Fruit fly (Drosophila melanogaster) whole organism, prepupa: ENCODE results near the gene CG9777.
A peak's percentile ranks its signal among the peaks of the same experiment; 100 is the strongest.

Source experiments
- Blimp-1 ChIP-seq: fragments of 200-800 bp; sonication (Bioruptor generic); optimal IDR thresholded peaks from 3 replicates; lab custom pipeline; 2017; ENCODE audit warnings: missing biosample characterization, missing genetic modification characterization, mild to moderate bottlenecking, moderate library complexity, missing genetic modification reagents
- CG11294 ChIP-seq: fragments of 200-800 bp; sonication (Bioruptor generic); IDR thresholded peaks from 2 replicates; pipeline ENCODE4 v1.3.6; 2022; ENCODE audit warnings: missing biosample characterization, missing genetic modification characterization
- CG11902 ChIP-seq: fragments of 200-800 bp; sonication (Bioruptor generic); optimal IDR thresholded peaks from 3 replicates; lab custom pipeline; 2016; ENCODE audit warnings: missing biosample characterization, missing genetic modification characterization
- CG1621 ChIP-seq: fragments of 200-800 bp; sonication (Bioruptor generic); optimal IDR thresholded peaks from 3 replicates; lab custom pipeline; 2018; ENCODE audit warnings: missing biosample characterization, mild to moderate bottlenecking, missing genetic modification characterization
- CG16779 ChIP-seq: fragments of 200-800 bp; sonication (Bioruptor generic); optimal IDR thresholded peaks from 3 replicates; lab custom pipeline; 2017; ENCODE audit warnings: missing biosample characterization, mild to moderate bottlenecking, missing genetic modification characterization
- CG31627 ChIP-seq: fragments of 200-800 bp; sonication (Bioruptor generic); optimal IDR thresholded peaks from 3 replicates; lab custom pipeline; 2016; ENCODE audit warnings: missing biosample characterization, missing genetic modification characterization
- CG32006 ChIP-seq: fragments of 200-800 bp; sonication (Bioruptor generic); optimal IDR thresholded peaks from 3 replicates; lab custom pipeline; 2017; ENCODE audit warnings: missing biosample characterization, mild to moderate bottlenecking, missing genetic modification characterization
- CG34406 ChIP-seq: fragments of 200-800 bp; sonication (Bioruptor generic); optimal IDR thresholded peaks from 3 replicates; lab custom pipeline; 2016; ENCODE audit warnings: missing biosample characterization, missing genetic modification characterization
- CG3919 ChIP-seq: fragments of 200-800 bp; sonication (Bioruptor generic); optimal IDR thresholded peaks from 3 replicates; lab custom pipeline; 2016; ENCODE audit warnings: missing biosample characterization, missing genetic modification characterization
- CG4318 ChIP-seq: fragments of 200-800 bp; sonication (Bioruptor generic); optimal IDR thresholded peaks from 3 replicates; lab custom pipeline; 2017; ENCODE audit warnings: missing biosample characterization, mild to moderate bottlenecking, missing genetic modification characterization
- CG6276 ChIP-seq: fragments of 200-800 bp; sonication (Bioruptor generic); optimal IDR thresholded peaks from 2 replicates; lab custom pipeline; 2017; ENCODE audit warnings: missing biosample characterization, mild to moderate bottlenecking, missing genetic modification characterization
- CG6792 ChIP-seq: fragments of 200-800 bp; sonication (Bioruptor generic); optimal IDR thresholded peaks from 3 replicates; lab custom pipeline; 2016; ENCODE audit warnings: missing biosample characterization, missing genetic modification characterization
- CG6808 ChIP-seq: fragments of 200-800 bp; sonication (Bioruptor generic); optimal IDR thresholded peaks from 3 replicates; lab custom pipeline; 2017; ENCODE audit warnings: missing biosample characterization, missing genetic modification characterization, mild to moderate bottlenecking, moderate library complexity, missing genetic modification reagents
- CG6854 ChIP-seq: fragments of 200-800 bp; sonication (Bioruptor generic); optimal IDR thresholded peaks from 2 replicates; lab custom pipeline; 2017; ENCODE audit warnings: missing biosample characterization, mild to moderate bottlenecking, missing genetic modification characterization
- CG7368 ChIP-seq: fragments of 200-800 bp; sonication (Bioruptor generic); optimal IDR thresholded peaks from 3 replicates; lab custom pipeline; 2016; ENCODE audit warnings: missing biosample characterization, missing genetic modification characterization
- CG8119 ChIP-seq: fragments of 200-800 bp; sonication (Bioruptor generic); IDR thresholded peaks from 3 replicates; pipeline ENCODE4 v1.3.6; 2022; ENCODE audit warnings: missing biosample characterization, missing genetic modification characterization
- CG8632 ChIP-seq: fragments of 200-800 bp; sonication (Bioruptor generic); optimal IDR thresholded peaks from 3 replicates; lab custom pipeline; 2016; ENCODE audit warnings: missing biosample characterization, missing genetic modification characterization
- Eip78C ChIP-seq: fragments of 200-800 bp; sonication (Bioruptor generic); peaks from one replicate; lab custom pipeline; 2016; ENCODE audit warnings: missing biosample characterization, missing genetic modification characterization
- Eip93F ChIP-seq: fragments of 200-800 bp; sonication (Bioruptor generic); optimal IDR thresholded peaks from 2 replicates; lab custom pipeline; 2016; ENCODE audit warnings: missing biosample characterization, mild to moderate bottlenecking, missing genetic modification characterization
- Ets21C ChIP-seq: fragments of 200-800 bp; sonication (Bioruptor generic); optimal IDR thresholded peaks from 3 replicates; lab custom pipeline; 2016; ENCODE audit warnings: missing biosample characterization, missing genetic modification characterization
- Hr38 ChIP-seq: sonication (Bioruptor generic); optimal IDR thresholded peaks from 2 replicates; lab custom pipeline; 2016; ENCODE audit warnings: missing biosample characterization, missing genetic modification characterization
- Hr39 ChIP-seq: fragments of 200-800 bp; sonication (Bioruptor generic); optimal IDR thresholded peaks from 2 replicates; lab custom pipeline; 2016; ENCODE audit warnings: missing biosample characterization, missing genetic modification characterization
- Hr4 ChIP-seq: fragments of 200-800 bp; sonication (Bioruptor generic); optimal IDR thresholded peaks from 3 replicates; lab custom pipeline; 2016; ENCODE audit warnings: missing biosample characterization, missing genetic modification characterization
- OdsH ChIP-seq: fragments of 200-800 bp; sonication (Bioruptor generic); optimal IDR thresholded peaks from 3 replicates; lab custom pipeline; 2016; ENCODE audit warnings: missing biosample characterization, missing genetic modification characterization
- Smox ChIP-seq: fragments of 200-800 bp; sonication (Bioruptor generic); optimal IDR thresholded peaks from 3 replicates; lab custom pipeline; 2016; ENCODE audit warnings: missing biosample characterization, missing genetic modification characterization
- Sox14 ChIP-seq: fragments of 200-800 bp; sonication (Bioruptor generic); optimal IDR thresholded peaks from 3 replicates; lab custom pipeline; 2016; ENCODE audit warnings: missing biosample characterization, missing genetic modification characterization
- Sox15 ChIP-seq: fragments of 200-800 bp; sonication (Bioruptor generic); optimal IDR thresholded peaks from 3 replicates; lab custom pipeline; 2016; ENCODE audit warnings: missing biosample characterization, missing genetic modification characterization
- cyc ChIP-seq: fragments of 200-800 bp; sonication (Bioruptor generic); optimal IDR thresholded peaks from 3 replicates; lab custom pipeline; 2016; ENCODE audit warnings: missing biosample characterization, missing genetic modification characterization
- dsx ChIP-seq: fragments of 200-800 bp; optimal IDR thresholded peaks from 3 replicates; lab custom pipeline; 2019; ENCODE audit warnings: missing biosample characterization, mild to moderate bottlenecking, missing genetic modification characterization, moderate library complexity; ENCODE audit not compliant: poor library complexity, severe bottlenecking
- eg ChIP-seq: fragments of 200-800 bp; sonication (Bioruptor generic); IDR thresholded peaks from 3 replicates; pipeline ENCODE4 v1.3.6; 2022; ENCODE audit warnings: missing biosample characterization, missing genetic modification characterization
- esn ChIP-seq: fragments of 200-800 bp; sonication (Bioruptor generic); optimal IDR thresholded peaks from 2 replicates; lab custom pipeline; 2016; ENCODE audit warnings: missing biosample characterization, mild to moderate bottlenecking, missing genetic modification characterization, moderate library complexity
- fkh ChIP-seq: fragments of 200-800 bp; sonication (Bioruptor generic); optimal IDR thresholded peaks from 3 replicates; lab custom pipeline; 2017; ENCODE audit warnings: missing biosample characterization, mild to moderate bottlenecking, missing genetic modification characterization, moderate library complexity
- pdm3 ChIP-seq: fragments of 200-800 bp; sonication (Bioruptor generic); optimal IDR thresholded peaks from 3 replicates; lab custom pipeline; 2016; ENCODE audit warnings: missing biosample characterization, missing genetic modification characterization
- spab ChIP-seq: fragments of 200-800 bp; sonication (Bioruptor generic); optimal IDR thresholded peaks from 2 replicates; lab custom pipeline; 2017; ENCODE audit warnings: missing biosample characterization, mild to moderate bottlenecking, missing genetic modification characterization, missing genetic modification reagents
- svp ChIP-seq: fragments of 200-800 bp; sonication (Bioruptor generic); peaks from one replicate; lab custom pipeline; 2016; ENCODE audit warnings: missing biosample characterization, missing genetic modification characterization
- topi ChIP-seq: fragments of 200-800 bp; sonication (Bioruptor generic); optimal IDR thresholded peaks from 3 replicates; lab custom pipeline; 2016; ENCODE audit warnings: missing biosample characterization, missing genetic modification characterization
- vri ChIP-seq: fragments of 200-800 bp; sonication (Bioruptor generic); optimal IDR thresholded peaks from 3 replicates; lab custom pipeline; 2016; ENCODE audit warnings: missing biosample characterization, mild to moderate bottlenecking, missing genetic modification characterization

Gene CG9777

DNA sequence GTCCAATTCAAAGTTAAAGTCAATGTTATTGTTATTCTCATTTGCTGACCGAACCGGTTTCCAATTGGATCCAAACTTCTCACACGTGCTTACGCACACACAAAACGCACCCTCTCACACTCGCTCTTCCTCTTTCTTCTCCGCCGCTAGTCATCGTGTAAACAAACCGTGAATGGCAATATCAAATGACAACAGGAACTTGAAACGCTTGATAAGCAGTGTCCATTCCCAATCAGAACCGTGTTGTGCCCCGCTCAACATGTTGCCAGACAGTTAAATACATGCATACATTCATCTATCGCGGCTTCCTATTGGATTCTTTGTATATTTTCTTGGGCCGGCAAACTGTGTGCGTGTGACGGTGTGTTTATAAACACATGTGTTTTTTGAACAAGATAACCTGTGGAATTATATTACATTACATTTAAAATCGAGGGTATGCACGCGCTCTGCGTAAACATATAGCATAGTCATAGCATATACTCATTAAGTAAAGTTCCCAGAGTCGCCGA, 23.7 kb upstream of the CG9777 start (continued):
- TF ChIP-seq esn (no peak), dsx (GFP tag; lab: Kevin White, UChicago) (peak; percentile 20), CG11294 (GFP tag; lab: Robert Waterston, UW) (no peak), CG6808 (GFP tag; lab: Kevin White, UChicago) (no peak), CG31627 (no peak), Eip93F (GFP tag; lab: Kevin White, UChicago) (no peak), eg (GFP tag; lab: Robert Waterston, UW) (no peak), CG16779 (tag; lab: Kevin White, UChicago) (peak; percentile 47), Blimp-1 (GFP tag; lab: Kevin White, UChicago) (no peak), CG1621 (tag; lab: Kevin White, UChicago) (no peak), CG34406 (GFP tag; lab: Kevin White, UChicago) (no peak), Hr39 (no peak), CG32006 (GFP tag; lab: Kevin White, UChicago) (no peak), Hr4 (GFP tag; lab: Kevin White, UChicago) (no peak), CG11902 (GFP tag; lab: Kevin White, UChicago) (no peak), Hr38 (GFP tag; lab: Kevin White, UChicago) (no peak), Smox (no peak), topi (GFP tag; lab: Kevin White, UChicago) (no peak), CG8632 (GFP tag; lab: Kevin White, UChicago) (no peak), vri (GFP tag; lab: Kevin White, UChicago) (no peak), CG4318 (no peak)
- TF ChIP-seq, all 60 proteins: peak for 7

DNA sequence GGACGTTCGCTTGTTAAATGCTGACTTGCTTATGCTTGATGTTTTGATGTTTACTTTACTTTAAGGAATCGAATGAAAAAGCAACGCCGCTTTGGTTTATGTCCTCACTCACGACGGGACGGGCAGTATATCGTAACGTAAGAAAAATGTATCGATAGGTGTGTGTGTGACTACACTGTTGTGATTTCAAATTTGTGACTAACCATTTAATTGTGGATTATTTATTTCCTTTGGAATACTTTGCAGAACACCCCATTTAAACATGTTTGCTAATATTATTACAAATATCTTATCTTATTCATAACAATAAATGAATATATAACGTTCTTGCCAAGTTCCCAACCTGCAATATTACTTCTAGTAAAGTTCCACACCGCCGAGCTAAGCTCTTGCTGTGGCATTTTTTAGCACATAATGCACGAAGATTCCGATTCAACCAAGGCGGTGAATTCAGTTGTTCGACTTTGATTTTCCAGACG, 22.9 kb upstream of the CG9777 start, which contains the start of the genes Nemp and r:
TSS of gene Nemp (minus strand) at position 85 of the 479 bp plus-strand sequence.
TSS of gene r (plus strand) at position 429 of the 479 bp plus-strand sequence.
- peak; percentile 7 for TF ChIP-seq Sox14 (GFP tag; lab: Kevin White, UChicago)
- no peak for TF ChIP-seq CG7368
- peak; percentile 86 for TF ChIP-seq fkh (GFP tag; lab: Kevin White, UChicago)
- no peak for TF ChIP-seq esn
- no peak for TF ChIP-seq CG6854 (GFP tag; lab: Kevin White, UChicago)
- TF ChIP-seq Ets21C (GFP tag; lab: Kevin White, UChicago): no peak
- TF ChIP-seq, all 60 proteins: peak for 2

DNA sequence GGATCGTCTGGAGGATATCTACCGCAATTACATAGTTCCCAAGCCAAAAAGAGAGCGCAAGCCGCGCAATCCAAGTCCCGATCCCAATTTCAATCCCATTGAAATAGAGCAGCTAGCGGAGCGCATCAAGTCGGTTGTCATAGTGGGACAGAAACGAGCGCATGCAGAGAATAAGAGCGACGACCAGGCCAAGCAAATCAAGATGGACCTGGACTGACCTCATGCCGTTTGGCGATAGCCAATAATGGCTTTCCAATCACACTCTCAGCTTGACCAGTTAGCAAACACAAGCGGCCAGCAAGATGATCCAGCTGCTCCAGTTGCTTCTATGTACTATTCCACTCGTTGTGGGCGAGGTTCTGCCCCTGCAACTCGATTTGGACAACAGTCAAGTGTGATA, 19.6 kb upstream of the CG9777 start:
- peak; percentile 98 for TF ChIP-seq svp (GFP tag; lab: Kevin White, UChicago)
- no peak for TF ChIP-seq Sox15 (GFP tag; lab: Kevin White, UChicago)
- TF ChIP-seq CG8632 (GFP tag; lab: Kevin White, UChicago): no peak
- TF ChIP-seq CG8119 (GFP tag; lab: Robert Waterston, UW): no peak
- no peak for TF ChIP-seq CG3919
- TF ChIP-seq Hr4 (GFP tag; lab: Kevin White, UChicago): no peak
- TF ChIP-seq CG11294 (GFP tag; lab: Robert Waterston, UW): no peak
- TF ChIP-seq spab (GFP tag; lab: Kevin White, UChicago): no peak
- TF ChIP-seq CG6792 (GFP tag; lab: Kevin White, UChicago): no peak
- peak; percentile 16 for TF ChIP-seq Eip78C (GFP tag; lab: Kevin White, UChicago)
- TF ChIP-seq topi (GFP tag; lab: Kevin White, UChicago): no peak
- no peak for TF ChIP-seq OdsH
- TF ChIP-seq pdm3 (GFP tag; lab: Kevin White, UChicago): no peak
- TF ChIP-seq CG6276 (GFP tag; lab: Kevin White, UChicago): no peak
- no peak for TF ChIP-seq cyc (GFP tag; lab: Kevin White, UChicago)
- TF ChIP-seq, all 60 proteins: peak for 2
